Worm (Caenorhabditis elegans) whole organism, L3 larva: ENCODE results near the gene W05E10.1.

ENCODE experiments used
- ceh-9 ChIP-seq: sonication (generic microtip); optimal IDR thresholded peaks from 2 replicates; lab custom pipeline; 2018; ENCODE audit warnings: missing biosample characterization, missing genetic modification characterization
- egl-27 ChIP-seq: sonication (generic microtip); optimal IDR thresholded peaks from 4 replicates; lab custom pipeline; 2017; ENCODE audit warnings: missing biosample characterization, missing genetic modification reagents, missing genetic modification characterization
- fos-1 ChIP-seq: fragments of 150-350 bp; optimal IDR thresholded peaks from 2 replicates; lab custom pipeline; 2014; ENCODE audit warnings: missing biosample characterization, missing genetic modification characterization
- mml-1 ChIP-seq: fragments of 150-350 bp; sonication (generic microtip); optimal IDR thresholded peaks from 3 replicates; lab custom pipeline; 2014; ENCODE audit warnings: missing biosample characterization, missing genetic modification characterization
- nhr-11 ChIP-seq: fragments of 150-350 bp; optimal IDR thresholded peaks from 2 replicates; lab custom pipeline; 2014; ENCODE audit warnings: missing biosample characterization, missing genetic modification characterization
- nhr-25 ChIP-seq: sonication (generic microtip); optimal IDR thresholded peaks from 2 replicates; lab custom pipeline; 2017; ENCODE audit warnings: missing biosample characterization, missing genetic modification characterization
- nhr-77 ChIP-seq: fragments of 150-350 bp; optimal IDR thresholded peaks from 2 replicates; lab custom pipeline; 2014; ENCODE audit warnings: missing biosample characterization, missing genetic modification characterization
- snpc-4 ChIP-seq: fragments of 150-350 bp; optimal IDR thresholded peaks from 2 replicates; lab custom pipeline; 2014; ENCODE audit warnings: missing biosample characterization, missing genetic modification characterization
- tbx-2 ChIP-seq: sonication (generic microtip); optimal IDR thresholded peaks from 2 replicates; lab custom pipeline; 2016; ENCODE audit warnings: mild to moderate bottlenecking, missing genetic modification characterization, missing compliant biosample characterization

DNA sequence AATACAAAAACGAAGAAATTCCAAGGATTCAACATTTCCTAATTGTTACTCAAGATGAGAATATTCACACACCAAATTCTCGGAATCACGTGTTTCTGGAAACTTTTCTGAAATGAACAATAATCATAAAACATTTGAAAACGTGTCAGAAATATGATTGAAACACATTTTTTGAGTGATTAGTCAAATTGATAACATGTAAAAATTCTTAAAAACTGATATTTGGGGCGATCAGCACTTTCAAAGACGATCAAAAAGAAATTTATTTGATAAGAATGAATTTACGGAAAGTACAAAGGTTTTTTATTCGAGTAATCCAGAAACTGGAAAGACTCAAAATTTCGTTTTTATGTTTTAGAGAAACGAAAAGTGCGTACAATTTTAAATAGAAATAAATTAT is 24.3 kb upstream of the W05E10.1 start, which contains the start of gene tre-3:
- TF ChIP-seq nhr-25 (tag; lab: Kevin White, UChicago) (no peak), ceh-9 (tag; lab: Kevin White, UChicago) (no peak), snpc-4 (tag; lab: Kevin White, UChicago) (no peak), fos-1 (tag; lab: Kevin White, UChicago) (no peak), nhr-11 (no peak), egl-27 (tag; lab: Kevin White, UChicago) (no peak), nhr-77 (tag; lab: Kevin White, UChicago) (no peak), mml-1 (tag; lab: Kevin White, UChicago) (no peak), tbx-2 (tag; lab: Kevin White, UChicago) (no peak)
